Worm (Caenorhabditis elegans) whole organism, L3 larva: ENCODE results near the gene C01G6.4.

Experiments used
- R02D3.7 ChIP-seq: fragments of 150-350 bp; optimal IDR thresholded peaks from 2 replicates; lab custom pipeline; 2014; ENCODE audit warnings: missing biosample characterization, missing genetic modification characterization
- ZK546.5 ChIP-seq: sonication (generic microtip); optimal IDR thresholded peaks from 2 replicates; lab custom pipeline; 2017; ENCODE audit warnings: missing biosample characterization, missing genetic modification characterization
- aly-2 ChIP-seq: fragments of 150-350 bp; optimal IDR thresholded peaks from 2 replicates; lab custom pipeline; 2014; ENCODE audit warnings: missing biosample characterization, missing genetic modification characterization
- ama-1 ChIP-seq: fragments of 150-350 bp; optimal IDR thresholded peaks from 2 replicates; lab custom pipeline; 2018
- ceh-16 ChIP-seq: sonication (generic microtip); optimal IDR thresholded peaks from 2 replicates; lab custom pipeline; 2017; ENCODE audit warnings: missing biosample characterization, missing genetic modification characterization
- ceh-28 ChIP-seq: fragments of 150-350 bp; optimal IDR thresholded peaks from 2 replicates; lab custom pipeline; 2014; ENCODE audit warnings: missing biosample characterization, missing genetic modification reagents, missing genetic modification characterization
- ceh-82 ChIP-seq: fragments of 150-350 bp; optimal IDR thresholded peaks from 2 replicates; lab custom pipeline; 2014; ENCODE audit warnings: missing biosample characterization, missing genetic modification characterization
- ceh-9 ChIP-seq: sonication (generic microtip); optimal IDR thresholded peaks from 2 replicates; lab custom pipeline; 2018; ENCODE audit warnings: missing biosample characterization, missing genetic modification characterization
- daf-12 ChIP-seq: fragments of 150-350 bp; optimal IDR thresholded peaks from 2 replicates; lab custom pipeline; 2014; ENCODE audit warnings: missing biosample characterization, missing genetic modification reagents, missing genetic modification characterization
- egl-27 ChIP-seq: sonication (generic microtip); optimal IDR thresholded peaks from 4 replicates; lab custom pipeline; 2017; ENCODE audit warnings: missing biosample characterization, missing genetic modification reagents, missing genetic modification characterization
- egl-5 ChIP-seq: fragments of 150-350 bp; optimal IDR thresholded peaks from 2 replicates; lab custom pipeline; 2017; ENCODE audit warnings: missing biosample characterization, missing genetic modification reagents, missing genetic modification characterization, inconsistent platforms
- elt-1 ChIP-seq: fragments of 150-350 bp; optimal IDR thresholded peaks from 2 replicates; lab custom pipeline; 2014; ENCODE audit warnings: missing biosample characterization, missing genetic modification characterization
- elt-2 ChIP-seq: sonication (generic microtip); optimal IDR thresholded peaks from 2 replicates; lab custom pipeline; 2016; ENCODE audit warnings: missing genetic modification reagents, mild to moderate bottlenecking, missing genetic modification characterization, missing compliant biosample characterization
- elt-3 ChIP-seq, 3 experiments: fragments of 150-350 bp in 1 of 3; sonication (generic microtip) in 2 of 3; optimal IDR thresholded peaks; 2 replicates in 2 of 3; 4 replicates in 1 of 3; lab custom pipeline; 2014 to 2017; ENCODE audit warnings: missing biosample characterization in 3 of 3, missing genetic modification characterization in 3 of 3
- eor-1 ChIP-seq, 2 experiments: fragments of 150-350 bp; optimal IDR thresholded peaks; 2 replicates each; lab custom pipeline; 2014 to 2018; ENCODE audit warnings: missing biosample characterization in 2 of 2, missing genetic modification characterization in 2 of 2
- fkh-10 ChIP-seq: sonication (generic microtip); optimal IDR thresholded peaks from 2 replicates; lab custom pipeline; 2017; ENCODE audit warnings: missing biosample characterization, missing genetic modification reagents, missing genetic modification characterization
- fkh-2 ChIP-seq: fragments of 150-350 bp; optimal IDR thresholded peaks from 2 replicates; lab custom pipeline; 2014; ENCODE audit warnings: missing biosample characterization, missing genetic modification reagents, missing genetic modification characterization
- fos-1 ChIP-seq: fragments of 150-350 bp; optimal IDR thresholded peaks from 2 replicates; lab custom pipeline; 2014; ENCODE audit warnings: missing biosample characterization, missing genetic modification characterization
- hmg-11 ChIP-seq: sonication (generic microtip); optimal IDR thresholded peaks from 2 replicates; lab custom pipeline; 2016; ENCODE audit warnings: missing genetic modification characterization, missing compliant biosample characterization
- jun-1 ChIP-seq: fragments of 150-350 bp; optimal IDR thresholded peaks from 2 replicates; lab custom pipeline; 2014; ENCODE audit warnings: missing biosample characterization, missing genetic modification reagents, missing genetic modification characterization
- lin-15B ChIP-seq: fragments of 150-350 bp; optimal IDR thresholded peaks from 2 replicates; lab custom pipeline; 2014; ENCODE audit warnings: missing biosample characterization, missing genetic modification characterization
- lin-39 ChIP-seq: fragments of 150-350 bp; optimal IDR thresholded peaks from 2 replicates; lab custom pipeline; 2018; ENCODE audit warnings: missing biosample characterization, missing genetic modification reagents, missing genetic modification characterization
- lsy-12 ChIP-seq: sonication (generic microtip); optimal IDR thresholded peaks from 2 replicates; lab custom pipeline; 2016; ENCODE audit warnings: mild to moderate bottlenecking, missing genetic modification characterization, missing compliant biosample characterization
- mdl-1 ChIP-seq: fragments of 150-350 bp; optimal IDR thresholded peaks from 2 replicates; lab custom pipeline; 2014; ENCODE audit warnings: missing biosample characterization, missing genetic modification characterization
- mml-1 ChIP-seq: fragments of 150-350 bp; sonication (generic microtip); optimal IDR thresholded peaks from 3 replicates; lab custom pipeline; 2014; ENCODE audit warnings: missing biosample characterization, missing genetic modification characterization
- nfya-1 ChIP-seq: sonication (generic microtip); optimal IDR thresholded peaks from 2 replicates; lab custom pipeline; 2017; ENCODE audit warnings: missing genetic modification characterization, mild to moderate bottlenecking, missing compliant biosample characterization, antibody characterized with exemption, moderate library complexity; ENCODE audit not compliant: insufficient read depth
- nhr-11 ChIP-seq: fragments of 150-350 bp; optimal IDR thresholded peaks from 2 replicates; lab custom pipeline; 2014; ENCODE audit warnings: missing biosample characterization, missing genetic modification characterization
- nhr-12 ChIP-seq: fragments of 150-350 bp; optimal IDR thresholded peaks from 2 replicates; lab custom pipeline; 2014; ENCODE audit warnings: missing biosample characterization, missing genetic modification characterization
- nhr-23 ChIP-seq: fragments of 150-350 bp; optimal IDR thresholded peaks from 2 replicates; lab custom pipeline; 2014; ENCODE audit warnings: missing biosample characterization, missing genetic modification reagents, missing genetic modification characterization
- nhr-237 ChIP-seq: fragments of 150-350 bp; optimal IDR thresholded peaks from 2 replicates; lab custom pipeline; 2014; ENCODE audit warnings: missing biosample characterization, missing genetic modification characterization
- nhr-25 ChIP-seq: sonication (generic microtip); optimal IDR thresholded peaks from 2 replicates; lab custom pipeline; 2017; ENCODE audit warnings: missing biosample characterization, missing genetic modification characterization
- nhr-28 ChIP-seq: fragments of 150-350 bp; optimal IDR thresholded peaks from 2 replicates; lab custom pipeline; 2014; ENCODE audit warnings: missing biosample characterization, missing genetic modification characterization
- nhr-43 ChIP-seq: sonication (generic microtip); optimal IDR thresholded peaks from 2 replicates; lab custom pipeline; 2016; ENCODE audit warnings: mild to moderate bottlenecking, missing genetic modification characterization, missing compliant biosample characterization; ENCODE audit not compliant: poor library complexity, severe bottlenecking
- nhr-67 ChIP-seq: fragments of 150-350 bp; optimal IDR thresholded peaks from 2 replicates; lab custom pipeline; 2014; ENCODE audit warnings: missing biosample characterization, missing genetic modification characterization
- nhr-76 ChIP-seq: fragments of 150-350 bp; sonication (generic microtip); optimal IDR thresholded peaks from 5 replicates; lab custom pipeline; 2014; ENCODE audit warnings: missing biosample characterization, missing genetic modification characterization
- nhr-77 ChIP-seq: fragments of 150-350 bp; optimal IDR thresholded peaks from 2 replicates; lab custom pipeline; 2014; ENCODE audit warnings: missing biosample characterization, missing genetic modification characterization
- pha-4 ChIP-seq: fragments of 150-350 bp; optimal IDR thresholded peaks from 2 replicates; lab custom pipeline; 2014; ENCODE audit warnings: missing biosample characterization, missing genetic modification reagents, missing genetic modification characterization
- pqm-1 ChIP-seq: fragments of 150-350 bp; optimal IDR thresholded peaks from 2 replicates; lab custom pipeline; 2017; ENCODE audit warnings: missing biosample characterization, missing genetic modification characterization, inconsistent platforms
- sea-2 ChIP-seq: fragments of 150-350 bp; sonication (generic microtip); optimal IDR thresholded peaks from 4 replicates; lab custom pipeline; 2014; ENCODE audit warnings: missing biosample characterization, missing genetic modification reagents, missing genetic modification characterization
- skn-1 ChIP-seq: fragments of 150-350 bp; optimal IDR thresholded peaks from 2 replicates; lab custom pipeline; 2014; ENCODE audit warnings: missing biosample characterization, missing genetic modification characterization
- snpc-4 ChIP-seq: fragments of 150-350 bp; optimal IDR thresholded peaks from 2 replicates; lab custom pipeline; 2014; ENCODE audit warnings: missing biosample characterization, missing genetic modification characterization
- tbx-2 ChIP-seq: sonication (generic microtip); optimal IDR thresholded peaks from 2 replicates; lab custom pipeline; 2016; ENCODE audit warnings: mild to moderate bottlenecking, missing genetic modification characterization, missing compliant biosample characterization
- unc-39 ChIP-seq: sonication (generic microtip); optimal IDR thresholded peaks from 4 replicates; lab custom pipeline; 2017; ENCODE audit warnings: missing biosample characterization, missing genetic modification characterization
- unc-62 ChIP-seq: fragments of 150-350 bp; sonication (generic microtip); optimal IDR thresholded peaks from 4 replicates; lab custom pipeline; 2014; ENCODE audit warnings: missing biosample characterization, missing genetic modification reagents, missing genetic modification characterization
- zag-1 ChIP-seq: fragments of 150-350 bp; optimal IDR thresholded peaks from 2 replicates; lab custom pipeline; 2014; ENCODE audit warnings: missing biosample characterization, missing genetic modification characterization
- ztf-11 ChIP-seq: fragments of 150-350 bp; optimal IDR thresholded peaks from 2 replicates; lab custom pipeline; 2014; ENCODE audit warnings: missing biosample characterization, missing genetic modification characterization
- ztf-4 ChIP-seq: fragments of 150-350 bp; optimal IDR thresholded peaks from 2 replicates; lab custom pipeline; 2014; ENCODE audit warnings: missing biosample characterization, missing genetic modification characterization

Gene C01G6.4

ce11 chrII:9282787-9283186 is 9.9 kb upstream of the C01G6.4 start:
- no peak for TF ChIP-seq nhr-12 (tag; lab: Kevin White, UChicago)
- TF ChIP-seq hmg-11 (tag; lab: Kevin White, UChicago), result peak; percentile 99
- peak; percentile 90 for TF ChIP-seq nhr-23
- TF ChIP-seq elt-1 (tag; lab: Kevin White, UChicago), result peak; percentile 15
- TF ChIP-seq zag-1, result no peak
- TF ChIP-seq ama-1 (lab: Kevin White, UChicago), result peak; percentile 91
- peak; percentile 97 for TF ChIP-seq nfya-1
- no peak for TF ChIP-seq unc-39 (tag; lab: Kevin White, UChicago)
- no peak for TF ChIP-seq ceh-82 (tag; lab: Kevin White, UChicago)
- peak; percentile 16 for TF ChIP-seq aly-2
- TF ChIP-seq elt-2 (tag; lab: Kevin White, UChicago), result peak; percentile 88
- TF ChIP-seq nhr-237 (tag; lab: Kevin White, UChicago), result no peak
- TF ChIP-seq sea-2 (GFP tag; lab: Kevin White, UChicago), result no peak
- TF ChIP-seq pha-4, result peak; percentile 90
- TF ChIP-seq jun-1 (tag; lab: Kevin White, UChicago), result peak; percentile 93
- TF ChIP-seq mml-1, result no peak
- TF ChIP-seq ceh-16 (tag; lab: Kevin White, UChicago), result no peak
- peak; percentile 78 for TF ChIP-seq fos-1
- TF ChIP-seq nhr-43 (tag; lab: Kevin White, UChicago), result peak; percentile 81
- TF ChIP-seq fkh-10, result peak; percentile 61
- no peak for TF ChIP-seq eor-1 (tag; optimal IDR thresholded peaks at IDR 0.05; lab: Kevin White, UChicago)
- peak in 1 of 3 experiments; percentile 62 for TF ChIP-seq elt-3 (tag; optimal IDR thresholded peaks at IDR 0.05; lab: Kevin White, UChicago)
- TF ChIP-seq pqm-1 (tag; lab: Kevin White, UChicago), result peak; percentile 95
- peak; percentile 51 for TF ChIP-seq R02D3.7 (tag; lab: Kevin White, UChicago)
- peak; percentile 87 for TF ChIP-seq unc-62 (GFP tag; lab: Kevin White, UChicago)
- TF ChIP-seq ceh-9 (tag; lab: Kevin White, UChicago), result no peak
- TF ChIP-seq fkh-2 (tag; lab: Kevin White, UChicago), result no peak
- peak; percentile 13 for TF ChIP-seq egl-27 (tag; lab: Kevin White, UChicago)
- no peak for TF ChIP-seq nhr-28
- TF ChIP-seq nhr-77 (tag; lab: Kevin White, UChicago), result no peak
- TF ChIP-seq nhr-25 (tag; lab: Kevin White, UChicago), result peak; percentile 97
- TF ChIP-seq nhr-76 (tag; lab: Kevin White, UChicago), result no peak
- TF ChIP-seq tbx-2 (tag; lab: Kevin White, UChicago), result peak; percentile 78
- peak; percentile 94 for TF ChIP-seq ceh-28 (tag; lab: Kevin White, UChicago)
- TF ChIP-seq lsy-12 (tag; lab: Kevin White, UChicago), result peak; percentile 96
- TF ChIP-seq daf-12, result no peak
- peak; percentile 88 for TF ChIP-seq lin-15B
- TF ChIP-seq snpc-4 (tag; lab: Kevin White, UChicago), result peak; percentile 28
- peak; percentile 32 for TF ChIP-seq ztf-11 (tag; lab: Kevin White, UChicago)
- no peak for TF ChIP-seq nhr-67 (tag; lab: Kevin White, UChicago)
- no peak for TF ChIP-seq ZK546.5 (tag; lab: Kevin White, UChicago)
- peak; percentile 56 for TF ChIP-seq egl-5 (tag; lab: Kevin White, UChicago)
- TF ChIP-seq mdl-1, result peak; percentile 64
- TF ChIP-seq ztf-4, result peak; percentile 64
- peak; percentile 96 for TF ChIP-seq lin-39
- peak; percentile 64 for TF ChIP-seq skn-1 (tag; lab: Kevin White, UChicago)
- TF ChIP-seq nhr-11 (tag; lab: Kevin White, UChicago), result peak; percentile 88
